Fruit fly (Drosophila melanogaster) whole organism, embryonic: ENCODE measurements around the gene Tre1.

Experiments used
- Aef1 ChIP-seq: fragments of 200-800 bp; sonication (Bioruptor generic); IDR thresholded peaks from 3 replicates; pipeline ENCODE4 v1.3.6; 2022; ENCODE audit warnings: missing biosample characterization, missing genetic modification characterization
- Atf-2 ChIP-seq: fragments of 200-800 bp; sonication (Bioruptor generic); optimal IDR thresholded peaks from 2 replicates; lab custom pipeline; 2016; ENCODE audit warnings: missing biosample characterization, missing genetic modification characterization
- Atf3 ChIP-seq: fragments of 200-800 bp; sonication (Bioruptor generic); optimal IDR thresholded peaks from 3 replicates; lab custom pipeline; 2016; ENCODE audit warnings: missing biosample characterization, missing genetic modification characterization
- CG10321 ChIP-seq: fragments of 200-800 bp; sonication (Bioruptor generic); IDR thresholded peaks from 2 replicates; pipeline ENCODE4 v1.3.6; 2022; ENCODE audit warnings: missing biosample characterization, missing genetic modification characterization
- CG10431 ChIP-seq: fragments of 200-800 bp; sonication (Bioruptor generic); optimal IDR thresholded peaks from 3 replicates; lab custom pipeline; 2018; ENCODE audit warnings: missing biosample characterization, mild to moderate bottlenecking, missing genetic modification characterization
- CG11093 ChIP-seq: fragments of 200-800 bp; sonication (Bioruptor generic); IDR thresholded peaks from 3 replicates; pipeline ENCODE4 v1.3.6; 2022; ENCODE audit warnings: missing biosample characterization, missing genetic modification characterization
- CG12769 ChIP-seq: fragments of 200-800 bp; sonication (Bioruptor generic); optimal IDR thresholded peaks from 2 replicates; lab custom pipeline; 2019; ENCODE audit warnings: missing biosample characterization, mild to moderate bottlenecking, missing genetic modification characterization, moderate library complexity
- CG16813 ChIP-seq: fragments of 200-800 bp; sonication (Bioruptor generic); IDR thresholded peaks from 3 replicates; pipeline ENCODE4 v1.3.6; 2022; ENCODE audit warnings: missing biosample characterization, missing genetic modification characterization; ENCODE audit not compliant: partially characterized antibody
- CG17186 ChIP-seq: fragments of 200-800 bp; sonication (Bioruptor generic); optimal IDR thresholded peaks from 3 replicates; lab custom pipeline; 2017; ENCODE audit warnings: missing biosample characterization, missing genetic modification reagents, missing genetic modification characterization
- CG17328 ChIP-seq: fragments of 200-800 bp; sonication (Bioruptor generic); IDR thresholded peaks from 2 replicates; pipeline ENCODE4 v1.3.6; 2022; ENCODE audit warnings: missing biosample characterization, missing genetic modification characterization
- CG3838 ChIP-seq: fragments of 200-800 bp; sonication (Bioruptor generic); optimal IDR thresholded peaks from 3 replicates; lab custom pipeline; 2016; ENCODE audit warnings: missing biosample characterization, missing genetic modification characterization
- CG4360 ChIP-seq: fragments of 200-800 bp; sonication (Bioruptor generic); IDR thresholded peaks from 2 replicates; pipeline ENCODE4 v1.3.6; 2022; ENCODE audit warnings: missing biosample characterization, missing genetic modification characterization
- CG4854 ChIP-seq: fragments of 200-800 bp; sonication (Bioruptor generic); optimal IDR thresholded peaks from 2 replicates; lab custom pipeline; 2016; ENCODE audit warnings: missing biosample characterization, missing genetic modification characterization, inconsistent platforms
- CG6765 ChIP-seq: fragments of 200-800 bp; sonication (Bioruptor generic); optimal IDR thresholded peaks from 3 replicates; lab custom pipeline; 2017; ENCODE audit warnings: missing biosample characterization, mild to moderate bottlenecking, missing genetic modification characterization
- CG7271 ChIP-seq: fragments of 200-800 bp; sonication (Bioruptor generic); optimal IDR thresholded peaks from 2 replicates; lab custom pipeline; 2018; ENCODE audit warnings: missing biosample characterization, mild to moderate bottlenecking, missing genetic modification characterization, moderate library complexity
- CG7928 ChIP-seq: fragments of 200-800 bp; sonication (Bioruptor generic); optimal IDR thresholded peaks from 2 replicates; lab custom pipeline; 2017; ENCODE audit warnings: missing biosample characterization, mild to moderate bottlenecking, missing genetic modification characterization
- CG7963 ChIP-seq: fragments of 200-800 bp; sonication (Bioruptor generic); IDR thresholded peaks from 3 replicates; pipeline ENCODE4 v1.3.6; 2022; ENCODE audit warnings: missing biosample characterization, missing genetic modification characterization; ENCODE audit not compliant: partially characterized antibody
- CG9437 ChIP-seq: fragments of 200-800 bp; sonication (Bioruptor generic); optimal IDR thresholded peaks from 2 replicates; lab custom pipeline; 2018; ENCODE audit warnings: missing biosample characterization, mild to moderate bottlenecking, missing genetic modification characterization
- CG9817 ChIP-seq: fragments of 200-800 bp; sonication (Bioruptor generic); optimal IDR thresholded peaks from 2 replicates; lab custom pipeline; 2018; ENCODE audit warnings: missing biosample characterization, mild to moderate bottlenecking, missing genetic modification characterization, moderate library complexity
- Deaf1 ChIP-seq: fragments of 200-800 bp; optimal IDR thresholded peaks from 3 replicates; lab custom pipeline; 2019; ENCODE audit warnings: missing biosample characterization, mild to moderate bottlenecking, missing genetic modification characterization, moderate library complexity
- Dek ChIP-seq: fragments of 200-800 bp; sonication (Bioruptor generic); optimal IDR thresholded peaks from 3 replicates; lab custom pipeline; 2019; ENCODE audit warnings: missing biosample characterization, mild to moderate bottlenecking, missing genetic modification characterization, moderate library complexity
- Eip74EF ChIP-seq, 2 experiments: fragments of 200-800 bp in 1 of 2; fragments of >200 bp in 1 of 2; sonication (Bioruptor generic) in 1 of 2; optimal IDR thresholded peaks; 2 replicates each; lab custom pipeline; 2017 to 2019; ENCODE audit warnings: missing biosample characterization in 2 of 2, missing genetic modification characterization in 2 of 2, mild to moderate bottlenecking in 1 of 2, moderate library complexity in 1 of 2
- HLH3B ChIP-seq: fragments of 200-800 bp; sonication (Bioruptor generic); IDR thresholded peaks from 2 replicates; pipeline ENCODE4 v1.3.6; 2022; ENCODE audit warnings: missing biosample characterization, missing genetic modification characterization
- MTF-1 ChIP-seq: fragments of 200-800 bp; sonication (Bioruptor generic); optimal IDR thresholded peaks from 2 replicates; lab custom pipeline; 2018; ENCODE audit warnings: missing biosample characterization, mild to moderate bottlenecking, missing genetic modification characterization, borderline replicate concordance
- Max ChIP-seq: fragments of 200-800 bp; sonication (Bioruptor generic); optimal IDR thresholded peaks from 2 replicates; lab custom pipeline; 2016; ENCODE audit warnings: missing biosample characterization, mild to moderate bottlenecking, missing genetic modification characterization
- Pdp1 ChIP-seq, 2 experiments: fragments of 200-800 bp; sonication (Bioruptor generic); optimal IDR thresholded peaks; 3 replicates each; lab custom pipeline; 2016; ENCODE audit warnings: missing biosample characterization in 2 of 2, missing genetic modification characterization in 2 of 2, mild to moderate bottlenecking in 1 of 2, moderate library complexity in 1 of 2
- Poxn ChIP-seq: fragments of 200-800 bp; sonication (Bioruptor generic); IDR thresholded peaks from 2 replicates; pipeline ENCODE4 v1.3.6; 2022; ENCODE audit warnings: missing biosample characterization, missing genetic modification characterization
- dati ChIP-seq: fragments of 200-800 bp; sonication (Bioruptor generic); IDR thresholded peaks from 2 replicates; pipeline ENCODE4 v1.3.6; 2022; ENCODE audit warnings: missing biosample characterization, missing genetic modification characterization
- emc ChIP-seq: fragments of 200-800 bp; sonication (Bioruptor generic); optimal IDR thresholded peaks from 2 replicates; lab custom pipeline; 2016; ENCODE audit warnings: missing biosample characterization, missing genetic modification characterization
- gem ChIP-seq: fragments of 200-800 bp; sonication (Bioruptor generic); optimal IDR thresholded peaks from 2 replicates; lab custom pipeline; 2019; ENCODE audit warnings: missing biosample characterization, mild to moderate bottlenecking, missing genetic modification characterization, moderate library complexity
- gsb ChIP-seq: fragments of 200-800 bp; sonication (Bioruptor generic); IDR thresholded peaks from 2 replicates; pipeline ENCODE4 v1.3.6; 2022; ENCODE audit warnings: missing biosample characterization, missing genetic modification characterization
- gt ChIP-seq: fragments of 200-800 bp; sonication (Bioruptor generic); IDR thresholded peaks from 2 replicates; pipeline ENCODE4 v1.3.6; 2022; ENCODE audit warnings: missing biosample characterization, missing genetic modification characterization
- hbn ChIP-seq: fragments of 200-800 bp; sonication (Bioruptor generic); IDR thresholded peaks from 2 replicates; pipeline ENCODE4 v1.3.6; 2022; ENCODE audit warnings: missing biosample characterization, missing genetic modification characterization; ENCODE audit not compliant: partially characterized antibody
- lmd ChIP-seq: fragments of 200-800 bp; sonication (Bioruptor generic); IDR thresholded peaks from 2 replicates; pipeline ENCODE4 v1.3.6; 2022; ENCODE audit warnings: missing biosample characterization, missing genetic modification characterization
- odd ChIP-seq: fragments of 200-800 bp; sonication (Bioruptor generic); optimal IDR thresholded peaks from 2 replicates; lab custom pipeline; 2017; ENCODE audit warnings: missing biosample characterization, mild to moderate bottlenecking, missing genetic modification characterization
- pan ChIP-seq, 4 experiments: fragments of >200 bp in 3 of 4; fragments of 200-800 bp in 1 of 4; sonication (Bioruptor generic) in 1 of 4; optimal IDR thresholded peaks in 3 of 4; IDR thresholded peaks in 1 of 4; 2 replicates each; pipeline versions ENCODE4 v1.3.6 to Lab custom; 2017 to 2022; ENCODE audit warnings: missing biosample characterization in 2 of 4, missing genetic modification characterization in 2 of 4, mixed read lengths in 1 of 4
- pnt ChIP-seq: fragments of 200-800 bp; sonication (Bioruptor generic); optimal IDR thresholded peaks from 3 replicates; lab custom pipeline; 2016; ENCODE audit warnings: missing biosample characterization, missing genetic modification characterization
- pzg ChIP-seq: fragments of 200-800 bp; sonication (Bioruptor generic); optimal IDR thresholded peaks from 3 replicates; lab custom pipeline; 2018; ENCODE audit warnings: missing biosample characterization, mild to moderate bottlenecking, missing genetic modification characterization, moderate library complexity
- scrt ChIP-seq: fragments of 200-800 bp; sonication (Bioruptor generic); optimal IDR thresholded peaks from 2 replicates; lab custom pipeline; 2018; ENCODE audit warnings: missing biosample characterization, mild to moderate bottlenecking, missing genetic modification characterization, moderate library complexity
- sens-2 ChIP-seq: fragments of 200-800 bp; sonication (Bioruptor generic); IDR thresholded peaks from 2 replicates; pipeline ENCODE4 v1.3.6; 2022; ENCODE audit warnings: missing biosample characterization, missing genetic modification characterization
- seq ChIP-seq: fragments of 200-800 bp; sonication (Bioruptor generic); IDR thresholded peaks from 2 replicates; pipeline ENCODE4 v1.3.6; 2022; ENCODE audit warnings: missing biosample characterization, missing genetic modification characterization
- sqz ChIP-seq: fragments of 200-800 bp; sonication (Bioruptor generic); optimal IDR thresholded peaks from 3 replicates; lab custom pipeline; 2018; ENCODE audit warnings: missing biosample characterization, mild to moderate bottlenecking, missing genetic modification characterization
- stwl ChIP-seq: fragments of 200-800 bp; sonication (Bioruptor generic); optimal IDR thresholded peaks from 3 replicates; lab custom pipeline; 2018; ENCODE audit warnings: missing biosample characterization, mild to moderate bottlenecking, missing genetic modification characterization, moderate library complexity
- tin ChIP-seq: fragments of 200-800 bp; sonication (Bioruptor generic); optimal IDR thresholded peaks from 3 replicates; lab custom pipeline; 2016; ENCODE audit warnings: missing biosample characterization, missing genetic modification characterization
- tll ChIP-seq, 2 experiments: fragments of 200-800 bp in 1 of 2; fragments of >200 bp in 1 of 2; sonication (Bioruptor generic) in 1 of 2; optimal IDR thresholded peaks; 2 replicates each; lab custom pipeline; 2017 to 2019; ENCODE audit warnings: missing biosample characterization in 2 of 2, missing genetic modification characterization in 2 of 2, mild to moderate bottlenecking in 1 of 2, moderate library complexity in 1 of 2
- toy ChIP-seq: fragments of 200-800 bp; sonication (Bioruptor generic); IDR thresholded peaks from 2 replicates; pipeline ENCODE4 v1.3.6; 2022; ENCODE audit warnings: missing biosample characterization, missing genetic modification characterization
- twi ChIP-seq: fragments of 200-800 bp; optimal IDR thresholded peaks from 2 replicates; lab custom pipeline; 2019; ENCODE audit warnings: missing biosample characterization, mild to moderate bottlenecking, missing genetic modification characterization, moderate library complexity
- z ChIP-seq: fragments of 200-800 bp; sonication (Bioruptor generic); IDR thresholded peaks from 3 replicates; pipeline ENCODE4 v1.3.6; 2022; ENCODE audit warnings: missing biosample characterization, missing genetic modification characterization

Tre1 gene

DNA sequence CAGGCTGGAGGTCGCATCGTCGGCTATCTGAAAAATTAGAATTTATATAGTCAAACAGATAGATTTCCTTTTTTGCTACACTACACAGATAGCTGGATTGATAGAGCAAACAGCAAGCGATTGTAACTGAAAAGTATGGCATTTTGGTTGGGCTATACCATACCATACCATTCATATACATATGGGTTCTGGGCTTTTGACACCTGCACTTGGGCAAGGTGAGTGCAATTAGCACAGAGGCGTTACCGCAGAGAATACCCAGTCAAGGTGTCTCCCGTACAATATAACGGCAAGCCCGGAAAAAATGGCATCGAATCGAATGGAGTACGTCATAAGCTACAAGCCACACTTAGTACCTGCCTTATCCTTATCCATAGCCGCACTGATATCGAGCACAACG is 35.0 kb upstream of the Tre1 start:
- TF ChIP-seq CG3838 (GFP tag; lab: Kevin White, UChicago) (no peak), Deaf1 (no peak), MTF-1 (GFP tag; lab: Kevin White, UChicago) (no peak), CG9437 (GFP tag; lab: Kevin White, UChicago) (no peak), tll (GFP tag; optimal IDR thresholded peaks at IDR 0.05; lab: Kevin White, UChicago) (no peak), CG4360 (GFP tag; lab: Robert Waterston, UW) (no peak), sens-2 (GFP tag; lab: Robert Waterston, UW) (no peak), gt (GFP tag; lab: Robert Waterston, UW) (no peak), stwl (tag; lab: Kevin White, UChicago) (no peak), pzg (no peak), pan (optimal IDR thresholded peaks at IDR 0.05; lab: Kevin White, UChicago) (no peak), pan (GFP tag; optimal IDR thresholded peaks at IDR 0.05 in 1 of 2, IDR thresholded peaks at IDR 0.05 in 1 of 2) (no peak), CG7928 (GFP tag; lab: Kevin White, UChicago) (no peak), CG7963 (GFP tag; lab: Robert Waterston, UW) (no peak), HLH3B (no peak), Max (no peak), pnt (GFP tag; lab: Kevin White, UChicago) (no peak), hbn (GFP tag; lab: Robert Waterston, UW) (no peak), scrt (no peak), Dek (tag; lab: Kevin White, UChicago) (no peak), gsb (GFP tag; lab: Robert Waterston, UW) (no peak)
- TF ChIP-seq, all 482 proteins: peak for 0

DNA sequence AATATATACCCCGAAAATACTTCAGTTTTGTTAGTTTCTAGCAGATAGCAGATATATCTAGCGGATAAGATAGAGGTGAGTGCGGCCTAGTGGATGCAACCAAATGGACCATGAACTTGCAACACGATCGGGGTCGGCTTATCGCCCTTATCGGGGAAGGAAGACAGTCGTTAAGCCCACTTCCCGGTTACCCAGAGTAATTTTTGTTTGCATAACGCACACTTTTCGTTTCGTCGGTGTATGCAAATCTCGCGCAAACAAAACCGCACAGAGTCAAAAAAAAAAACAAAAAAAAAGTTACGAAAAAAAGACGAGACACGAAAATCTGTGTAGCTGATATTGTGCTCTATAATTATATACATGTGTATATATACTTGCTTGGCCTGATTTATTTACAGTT is 33.2 kb upstream of the Tre1 start:
- TF ChIP-seq Aef1 (no peak), odd (GFP tag; lab: Kevin White, UChicago) (no peak), Atf3 (GFP tag; lab: Kevin White, UChicago) (no peak), Pdp1 (GFP tag; optimal IDR thresholded peaks at IDR 0.05; lab: Kevin White, UChicago) (peak in 1 of 2 experiments; percentile 54), CG7271 (tag; lab: Kevin White, UChicago) (no peak)

DNA sequence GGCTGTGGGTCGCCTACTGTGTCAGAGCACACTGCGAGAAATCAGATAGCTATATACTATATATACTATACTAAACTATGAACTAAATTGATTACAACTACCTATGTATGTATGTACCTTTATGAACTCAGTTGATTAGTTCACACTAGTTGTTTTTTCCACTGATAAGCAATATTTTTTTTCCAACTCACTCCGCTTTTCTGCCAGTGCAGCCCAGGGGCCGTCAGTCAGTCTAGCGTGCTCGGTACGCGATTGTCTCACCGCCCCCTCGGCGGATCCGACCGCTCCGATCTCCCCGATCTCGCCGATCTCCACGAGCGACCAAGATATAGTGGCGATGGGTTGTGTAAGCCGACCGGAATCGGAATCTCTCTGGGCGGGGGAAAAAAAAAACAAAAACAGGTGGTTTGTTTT is 26.1 kb upstream of the Tre1 start:
- peak; percentile 23 for TF ChIP-seq CG3838 (GFP tag; lab: Kevin White, UChicago)
- peak; percentile 77 for TF ChIP-seq tin (GFP tag; lab: Kevin White, UChicago)
- TF ChIP-seq emc (GFP tag; lab: Kevin White, UChicago), result peak; percentile 47
- peak; percentile 82 for TF ChIP-seq Deaf1
- TF ChIP-seq toy (GFP tag; lab: Robert Waterston, UW), result peak; percentile 88
- peak; percentile 79 for TF ChIP-seq seq (GFP tag; lab: Robert Waterston, UW)
- TF ChIP-seq lmd (GFP tag; lab: Robert Waterston, UW), result peak; percentile 92
- TF ChIP-seq sqz, result peak; percentile 57
- TF ChIP-seq twi (tag; lab: Kevin White, UChicago), result no peak
- no peak for TF ChIP-seq Atf-2 (GFP tag; lab: Kevin White, UChicago)
- TF ChIP-seq CG12769 (tag; lab: Kevin White, UChicago), result peak; percentile 92
- TF ChIP-seq gem (tag; lab: Kevin White, UChicago), result peak; percentile 91
- TF ChIP-seq Poxn (GFP tag; lab: Robert Waterston, UW), result peak; percentile 72
- TF ChIP-seq CG17186 (GFP tag; lab: Kevin White, UChicago), result peak; percentile 11
- TF ChIP-seq CG9817, result peak; percentile 83
- TF ChIP-seq CG6765 (GFP tag; lab: Kevin White, UChicago), result peak; percentile 68
- TF ChIP-seq dati (GFP tag; lab: Robert Waterston, UW), result peak; percentile 80
- no peak for TF ChIP-seq CG10431 (GFP tag; lab: Kevin White, UChicago)
- no peak for TF ChIP-seq CG16813 (GFP tag; lab: Robert Waterston, UW)
- TF ChIP-seq z (GFP tag; lab: Robert Waterston, UW), result 0 out of 3 replicates have a peak, but pooled peaks have one; percentile 49
- TF ChIP-seq CG10321 (GFP tag; lab: Robert Waterston, UW), result peak; percentile 42; the same call in 1 of the 2 replicates
- TF ChIP-seq CG4854, result peak; percentile 46
- TF ChIP-seq CG17328 (GFP tag; lab: Robert Waterston, UW), result peak; percentile 77
- TF ChIP-seq Eip74EF (GFP tag; optimal IDR thresholded peaks at IDR 0.05; lab: Kevin White, UChicago), result peak in 1 of 2 experiments; percentile 72
- TF ChIP-seq CG11093 (GFP tag; lab: Robert Waterston, UW), result peak; percentile 90
